Worm (Caenorhabditis elegans) whole organism, young adult: Measurements from ENCODE around the gene ZK662.2.

Experiments used
- B0336.3 ChIP-seq: fragments of 200-800 bp; sonication (Bioruptor generic); IDR thresholded peaks from 2 replicates; pipeline ENCODE4 v1.3.6; 2022; ENCODE audit warnings: missing genetic modification characterization, missing compliant biosample characterization
- F22D6.2 ChIP-seq: sonication (generic microtip); optimal IDR thresholded peaks from 2 replicates; lab custom pipeline; 2016; ENCODE audit warnings: mild to moderate bottlenecking, missing genetic modification characterization, missing compliant biosample characterization
- F23B12.7 ChIP-seq: sonication (generic microtip); optimal IDR thresholded peaks from 2 replicates; lab custom pipeline; 2017; ENCODE audit warnings: missing genetic modification characterization, mild to moderate bottlenecking, missing compliant biosample characterization, antibody characterized with exemption, moderate library complexity; ENCODE audit not compliant: insufficient read depth
- F37B4.10 ChIP-seq: fragments of 200-800 bp; sonication (Bioruptor generic); IDR thresholded peaks from 2 replicates; pipeline ENCODE4 v1.3.6; 2022; ENCODE audit warnings: missing genetic modification characterization, missing compliant biosample characterization
- F49E8.2 ChIP-seq: sonication (generic microtip); optimal IDR thresholded peaks from 3 replicates; lab custom pipeline; 2017; ENCODE audit warnings: missing genetic modification characterization, mild to moderate bottlenecking, missing compliant biosample characterization, antibody characterized with exemption, moderate library complexity; ENCODE audit not compliant: insufficient read depth
- F55B11.4 ChIP-seq: sonication (generic microtip); optimal IDR thresholded peaks from 2 replicates; lab custom pipeline; 2016; ENCODE audit warnings: missing compliant biosample characterization, missing genetic modification characterization, borderline replicate concordance; ENCODE audit not compliant: insufficient read depth
- K11D2.4 ChIP-seq: fragments of 200-800 bp; sonication (Bioruptor generic); IDR thresholded peaks from 2 replicates; pipeline ENCODE4 v1.3.6; 2022; ENCODE audit warnings: missing genetic modification reagents, missing genetic modification characterization, missing compliant biosample characterization
- Y53G8AR.9 ChIP-seq: fragments of 200-800 bp; sonication (Bioruptor generic); conservative IDR thresholded peaks from 2 replicates; pipeline ENCODE4 v1.3.6; 2022; ENCODE audit warnings: missing genetic modification reagents, missing genetic modification characterization, missing compliant biosample characterization
- akir-1 ChIP-seq: fragments of 200-800 bp; sonication (Bioruptor generic); optimal IDR thresholded peaks from 2 replicates; lab custom pipeline; 2018; ENCODE audit warnings: mild to moderate bottlenecking, missing genetic modification characterization, moderate library complexity, missing compliant biosample characterization
- attf-6 ChIP-seq: fragments of 200-800 bp; sonication (Bioruptor generic); IDR thresholded peaks from 2 replicates; pipeline ENCODE4 v1.3.6; 2022; ENCODE audit warnings: missing genetic modification reagents, missing genetic modification characterization, missing compliant biosample characterization
- cebp-1 ChIP-seq, 2 experiments: fragments of 200-800 bp in 1 of 2; sonication (Bioruptor generic) in 1 of 2; sonication (generic microtip) in 1 of 2; IDR thresholded peaks in 1 of 2; optimal IDR thresholded peaks in 1 of 2; 2 replicates each; pipeline versions ENCODE4 v1.3.6 to Lab custom; 2017 to 2022; ENCODE audit warnings: missing compliant biosample characterization in 2 of 2, missing genetic modification characterization in 2 of 2, mild to moderate bottlenecking in 1 of 2, missing genetic modification reagents in 1 of 2, moderate library complexity in 1 of 2
- ceh-27 ChIP-seq: fragments of 200-800 bp; sonication (Bioruptor generic); optimal IDR thresholded peaks from 2 replicates; lab custom pipeline; 2018; ENCODE audit warnings: mild to moderate bottlenecking, missing genetic modification characterization, moderate library complexity, missing compliant biosample characterization
- ceh-58 ChIP-seq: fragments of 200-800 bp; sonication (Bioruptor generic); IDR thresholded peaks from 2 replicates; pipeline ENCODE4 v1.3.6; 2022; ENCODE audit warnings: missing genetic modification characterization, missing compliant biosample characterization
- ceh-79 ChIP-seq: sonication (generic microtip); optimal IDR thresholded peaks from 2 replicates; lab custom pipeline; 2017; ENCODE audit warnings: mild to moderate bottlenecking, missing genetic modification characterization, missing compliant biosample characterization
- ceh-91 ChIP-seq: fragments of 200-800 bp; sonication (Bioruptor generic); IDR thresholded peaks from 2 replicates; pipeline ENCODE4 v1.3.6; 2022; ENCODE audit warnings: missing genetic modification reagents, missing genetic modification characterization, missing compliant biosample characterization
- egl-44 ChIP-seq: fragments of 200-800 bp; sonication (Bioruptor generic); IDR thresholded peaks from 2 replicates; pipeline ENCODE4 v1.3.6; 2022; ENCODE audit warnings: missing genetic modification reagents, missing genetic modification characterization, missing compliant biosample characterization
- egrh-3 ChIP-seq: fragments of 200-800 bp; sonication (Bioruptor generic); IDR thresholded peaks from 2 replicates; pipeline ENCODE4 v1.3.6; 2022; ENCODE audit warnings: missing genetic modification reagents, missing genetic modification characterization, missing compliant biosample characterization
- ekl-4 ChIP-seq: fragments of 200-800 bp; sonication (Bioruptor generic); IDR thresholded peaks from 2 replicates; pipeline ENCODE4 v1.3.6; 2022; ENCODE audit warnings: missing genetic modification reagents, missing genetic modification characterization, missing compliant biosample characterization
- lag-1 ChIP-seq: fragments of 200-800 bp; sonication (Bioruptor generic); IDR thresholded peaks from 2 replicates; pipeline ENCODE4 v1.3.6; 2022; ENCODE audit warnings: missing genetic modification reagents, missing genetic modification characterization, missing compliant biosample characterization
- lir-1 ChIP-seq: fragments of 200-800 bp; sonication (Bioruptor generic); conservative IDR thresholded peaks from 2 replicates; pipeline ENCODE4 v1.3.6; 2022; ENCODE audit warnings: missing genetic modification reagents, missing genetic modification characterization, missing compliant biosample characterization
- lsl-1 ChIP-seq: fragments of 200-800 bp; sonication (Bioruptor generic); optimal IDR thresholded peaks from 2 replicates; lab custom pipeline; 2018; ENCODE audit warnings: mild to moderate bottlenecking, missing genetic modification characterization, moderate library complexity, missing compliant biosample characterization
- nhr-27 ChIP-seq: fragments of 200-800 bp; sonication (Bioruptor generic); optimal IDR thresholded peaks from 2 replicates; lab custom pipeline; 2018; ENCODE audit warnings: mild to moderate bottlenecking, missing genetic modification characterization, moderate library complexity, missing compliant biosample characterization
- nhr-80 ChIP-seq: sonication (generic microtip); optimal IDR thresholded peaks from 2 replicates; lab custom pipeline; 2016; ENCODE audit warnings: missing genetic modification characterization, missing compliant biosample characterization
- repo-1 ChIP-seq: sonication (generic microtip); optimal IDR thresholded peaks from 2 replicates; lab custom pipeline; 2017; ENCODE audit warnings: mild to moderate bottlenecking, missing genetic modification characterization, missing compliant biosample characterization
- snpc-1.1 ChIP-seq: sonication (generic microtip); optimal IDR thresholded peaks from 2 replicates; lab custom pipeline; 2017; ENCODE audit warnings: missing genetic modification characterization, mild to moderate bottlenecking, missing compliant biosample characterization, antibody characterized with exemption, moderate library complexity, missing genotype, missing genetic modification reagents; ENCODE audit not compliant: insufficient read depth
- snpc-4 ChIP-seq, 5 experiments: fragments of 150-350 bp in 1 of 5; sonication (generic microtip) in 4 of 5; optimal IDR thresholded peaks; 2 replicates each; lab custom pipeline; 2014 to 2018; ENCODE audit warnings: missing genetic modification characterization in 5 of 5, missing biosample characterization in 3 of 5, antibody characterized with exemption in 2 of 5, mild to moderate bottlenecking in 2 of 5, missing compliant biosample characterization in 2 of 5, missing genotype in 2 of 5, moderate library complexity in 2 of 5, missing genetic modification reagents in 1 of 5
- tbx-9 ChIP-seq: sonication (generic microtip); optimal IDR thresholded peaks from 2 replicates; lab custom pipeline; 2016; ENCODE audit warnings: borderline replicate concordance, missing genetic modification characterization, inconsistent platforms, missing compliant biosample characterization
- zfh-2 ChIP-seq: fragments of 200-800 bp; sonication (Bioruptor generic); conservative IDR thresholded peaks from 2 replicates; pipeline ENCODE4 v1.3.6; 2022; ENCODE audit warnings: missing genetic modification reagents, missing genetic modification characterization, missing compliant biosample characterization
- zim-3 ChIP-seq: sonication (generic microtip); optimal IDR thresholded peaks from 2 replicates; lab custom pipeline; 2017; ENCODE audit warnings: mild to moderate bottlenecking, missing genetic modification characterization, moderate library complexity, missing compliant biosample characterization
- ztf-25 ChIP-seq: fragments of 200-800 bp; sonication (Bioruptor generic); IDR thresholded peaks from 2 replicates; pipeline ENCODE4 v1.3.6; 2022; ENCODE audit warnings: missing genetic modification reagents, missing genetic modification characterization, missing compliant biosample characterization
- ztf-3 ChIP-seq: fragments of 200-800 bp; sonication (Bioruptor generic); optimal IDR thresholded peaks from 2 replicates; lab custom pipeline; 2018; ENCODE audit warnings: mild to moderate bottlenecking, missing genetic modification characterization, missing compliant biosample characterization
- ztf-6 ChIP-seq: fragments of 200-800 bp; sonication (Bioruptor generic); IDR thresholded peaks from 2 replicates; pipeline ENCODE4 v1.3.6; 2022; ENCODE audit warnings: missing genetic modification reagents, missing genetic modification characterization, missing compliant biosample characterization

The ZK662.2 gene

ce11 chrX:15666169-15666811 is 30.2 kb upstream of the ZK662.2 start, which contains the start of gene pcdr-1:
TSS of gene pcdr-1 (plus strand) at chrX:15666761.
- TF ChIP-seq zfh-2 (GFP tag; lab: Robert Waterston, UW) (peak; percentile 39; the same call in 1 of the 2 replicates), cebp-1 (GFP tag; IDR thresholded peaks at IDR 0.05; lab: Robert Waterston, UW) (no peak), cebp-1 (tag; optimal IDR thresholded peaks at IDR 0.05; lab: Kevin White, UChicago) (no peak), lag-1 (GFP tag; lab: Robert Waterston, UW) (no peak), Y53G8AR.9 (GFP tag; lab: Robert Waterston, UW) (no peak), B0336.3 (no peak), lsl-1 (GFP tag; lab: Kevin White, UChicago) (no peak)

DNA sequence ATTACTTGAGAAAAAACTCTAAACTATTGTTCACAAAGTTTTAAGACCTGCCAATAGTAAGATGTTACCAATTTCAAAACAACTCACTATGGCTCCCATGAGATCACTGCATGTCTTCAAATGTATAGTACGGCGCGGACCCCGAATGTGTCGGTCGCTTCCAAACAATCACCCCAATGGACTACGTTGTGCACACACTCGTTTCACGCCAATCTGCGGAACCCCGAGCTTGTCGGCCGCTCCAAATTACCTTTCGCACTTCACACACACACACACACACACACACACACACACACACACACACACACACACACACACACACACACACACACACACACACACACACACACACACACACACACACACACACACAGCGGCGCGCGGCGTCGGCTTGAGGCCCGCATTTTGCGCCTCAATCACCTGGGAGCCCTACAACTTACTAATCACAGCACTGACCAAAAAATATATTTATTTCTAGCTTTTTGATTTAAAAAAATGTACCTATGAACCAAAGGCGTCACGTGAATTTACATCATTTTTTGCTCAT is 28.4 kb upstream of the ZK662.2 start:
- TF ChIP-seq ztf-3 (GFP tag; lab: Kevin White, UChicago) (peak; percentile 51), ceh-27 (GFP tag; lab: Kevin White, UChicago) (peak; percentile 48), snpc-4 (GFP tag; optimal IDR thresholded peaks at IDR 0.05; lab: Kevin White, UChicago) (no peak), snpc-4 (tag; optimal IDR thresholded peaks at IDR 0.05; lab: Kevin White, UChicago) (peak in 2 of 4 experiments; percentile 38 to 64), ceh-79 (tag; lab: Kevin White, UChicago) (no peak), F55B11.4 (tag; lab: Kevin White, UChicago) (no peak), F22D6.2 (tag; lab: Kevin White, UChicago) (no peak), lir-1 (GFP tag; lab: Robert Waterston, UW) (0 out of 2 replicates have a peak, but pooled peaks have one; percentile 25), nhr-27 (tag; lab: Kevin White, UChicago) (peak; percentile 2), egrh-3 (peak; percentile 57; the same call in 1 of the 2 replicates), F23B12.7 (no peak), tbx-9 (tag; lab: Kevin White, UChicago) (no peak)

- TF ChIP-seq lsl-1 (GFP tag; lab: Kevin White, UChicago) (no peak), F55B11.4 (tag; lab: Kevin White, UChicago) (no peak), ceh-91 (GFP tag; lab: Robert Waterston, UW) (no peak), ztf-25 (GFP tag; lab: Robert Waterston, UW) (no peak), akir-1 (GFP tag; lab: Kevin White, UChicago) (no peak), snpc-1.1 (tag; lab: Kevin White, UChicago) (no peak), repo-1 (tag; lab: Kevin White, UChicago) (no peak)
Observed at ce11 chrX:15668695-15669094, 27.8 kb upstream of the ZK662.2 start.

DNA sequence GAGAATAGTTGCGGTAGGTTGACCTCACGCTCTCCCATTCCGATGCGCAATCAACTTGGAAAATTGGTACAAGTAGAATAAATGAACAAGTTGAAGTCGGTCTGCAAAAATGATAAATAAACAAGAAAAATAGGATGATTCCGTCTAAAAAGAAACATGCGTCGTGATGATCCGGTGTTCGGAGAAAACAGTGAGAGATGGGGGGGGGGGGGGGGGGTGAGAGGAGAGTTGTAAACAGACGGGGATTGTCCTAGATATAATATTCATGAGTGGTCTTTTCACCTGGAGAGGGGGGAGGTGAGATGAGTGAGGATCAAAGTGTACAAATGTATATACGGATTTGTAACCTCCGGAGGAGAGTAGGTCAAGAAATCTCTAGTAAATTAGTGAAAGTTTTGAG is 20.9 kb upstream of the ZK662.2 start, which contains the start of gene F59D12.2:
Gene F59D12.2, minus strand, starts transcription at position 101 of the 400 bp plus-strand sequence.
- TF ChIP-seq K11D2.4 (GFP tag; lab: Robert Waterston, UW) (no peak), ekl-4 (no peak), ceh-58 (GFP tag; lab: Robert Waterston, UW) (no peak), F49E8.2 (tag; lab: Kevin White, UChicago) (no peak), ceh-79 (tag; lab: Kevin White, UChicago) (no peak), attf-6 (no peak), zim-3 (tag; lab: Kevin White, UChicago) (no peak), F37B4.10 (GFP tag; lab: Robert Waterston, UW) (no peak), nhr-80 (no peak), egl-44 (GFP tag; lab: Robert Waterston, UW) (no peak), ztf-6 (GFP tag; lab: Robert Waterston, UW) (no peak)
